Fruit fly (Drosophila melanogaster) whole organism, adult: ENCODE results near the gene CG9500.

ENCODE experiments used
- CG11617 ChIP-seq: fragments of 200-800 bp; sonication (Bioruptor generic); optimal IDR thresholded peaks from 2 replicates; lab custom pipeline; 2017; ENCODE audit warnings: mild to moderate bottlenecking, missing biosample characterization, missing genetic modification reagents, missing genetic modification characterization
- CG33017 ChIP-seq: fragments of 200-800 bp; sonication (Bioruptor generic); optimal IDR thresholded peaks from 2 replicates; lab custom pipeline; 2018; ENCODE audit warnings: missing biosample characterization, mild to moderate bottlenecking, missing genetic modification characterization, moderate library complexity
- CG7045 ChIP-seq: fragments of 200-800 bp; sonication (Bioruptor generic); optimal IDR thresholded peaks from 2 replicates; lab custom pipeline; 2017; ENCODE audit warnings: missing biosample characterization, mild to moderate bottlenecking, missing genetic modification characterization

- no peak for TF ChIP-seq CG7045 (GFP tag; lab: Kevin White, UChicago)
- TF ChIP-seq CG33017 (tag; lab: Kevin White, UChicago) = no peak
- no peak for TF ChIP-seq CG11617 (GFP tag; lab: Kevin White, UChicago)
Measured at dm6 chr2L:6379197-6379596, 21.1 kb upstream of the CG9500 start.
